Worm (Caenorhabditis elegans) whole organism, L2 larva: ENCODE measurements around the gene srg-45.

Source experiments
- F13H6.1 ChIP-seq: sonication (generic microtip); optimal IDR thresholded peaks from 2 replicates; lab custom pipeline; 2016; ENCODE audit warnings: missing genetic modification characterization, missing compliant biosample characterization
- Y55F3AM.14 ChIP-seq: fragments of 200-800 bp; sonication (Bioruptor generic); optimal IDR thresholded peaks from 2 replicates; lab custom pipeline; 2018; ENCODE audit warnings: mild to moderate bottlenecking, missing genetic modification characterization, missing compliant biosample characterization
- ZK546.5 ChIP-seq: sonication (generic microtip); optimal IDR thresholded peaks from 2 replicates; lab custom pipeline; 2017; ENCODE audit warnings: missing biosample characterization, missing genetic modification characterization
- alr-1 ChIP-seq: fragments of 150-350 bp; optimal IDR thresholded peaks from 2 replicates; lab custom pipeline; 2014; ENCODE audit warnings: missing biosample characterization, missing genetic modification characterization
- aly-2 ChIP-seq: fragments of 150-350 bp; optimal IDR thresholded peaks from 2 replicates; lab custom pipeline; 2014; ENCODE audit warnings: missing biosample characterization, missing genetic modification characterization
- ama-1 ChIP-seq: fragments of 150-350 bp; optimal IDR thresholded peaks from 2 replicates; lab custom pipeline; 2018; ENCODE audit warnings: inconsistent platforms
- blmp-1 ChIP-seq: sonication (generic microtip); optimal IDR thresholded peaks from 2 replicates; lab custom pipeline; 2017; ENCODE audit warnings: missing genetic modification characterization, mild to moderate bottlenecking, missing compliant biosample characterization, antibody characterized with exemption, moderate library complexity; ENCODE audit not compliant: insufficient read depth
- ceh-16 ChIP-seq: fragments of 150-350 bp; optimal IDR thresholded peaks from 2 replicates; lab custom pipeline; 2014; ENCODE audit warnings: missing biosample characterization, missing genetic modification characterization
- elt-1 ChIP-seq: fragments of 150-350 bp; optimal IDR thresholded peaks from 2 replicates; lab custom pipeline; 2014; ENCODE audit warnings: missing biosample characterization, missing genetic modification characterization
- elt-3 ChIP-seq: sonication (generic microtip); optimal IDR thresholded peaks from 2 replicates; lab custom pipeline; 2017; ENCODE audit warnings: missing biosample characterization, missing genetic modification characterization
- fos-1 ChIP-seq: fragments of 150-350 bp; optimal IDR thresholded peaks from 2 replicates; lab custom pipeline; 2014; ENCODE audit warnings: missing biosample characterization, missing genetic modification characterization
- lin-11 ChIP-seq: fragments of 150-350 bp; sonication (generic microtip); optimal IDR thresholded peaks from 2 replicates; lab custom pipeline; 2014; ENCODE audit warnings: missing biosample characterization, missing genetic modification characterization, inconsistent platforms, mixed read lengths
- lin-13 ChIP-seq: fragments of 150-350 bp; optimal IDR thresholded peaks from 2 replicates; lab custom pipeline; 2014; ENCODE audit warnings: missing biosample characterization, missing genetic modification reagents, missing genetic modification characterization
- lsy-2 ChIP-seq, 2 experiments: fragments of 150-350 bp in 1 of 2; sonication (generic microtip) in 1 of 2; optimal IDR thresholded peaks; 2 replicates each; lab custom pipeline; 2014 to 2017; ENCODE audit warnings: missing biosample characterization in 2 of 2, missing genetic modification characterization in 2 of 2
- mab-5 ChIP-seq: fragments of 150-350 bp; optimal IDR thresholded peaks from 2 replicates; lab custom pipeline; 2014; ENCODE audit warnings: missing biosample characterization, missing genetic modification characterization
- mbf-1 ChIP-seq: sonication (generic microtip); optimal IDR thresholded peaks from 2 replicates; lab custom pipeline; 2017; ENCODE audit warnings: missing biosample characterization, missing genetic modification characterization
- mdl-1 ChIP-seq, 2 experiments: fragments of 150-350 bp in 1 of 2; sonication (generic microtip) in 1 of 2; optimal IDR thresholded peaks; 2 replicates each; lab custom pipeline; 2017; ENCODE audit warnings: missing biosample characterization in 2 of 2, missing genetic modification characterization in 2 of 2
- nhr-10 ChIP-seq: sonication (generic microtip); optimal IDR thresholded peaks from 2 replicates; lab custom pipeline; 2017; ENCODE audit warnings: missing biosample characterization, missing genetic modification characterization
- nhr-12 ChIP-seq: fragments of 150-350 bp; optimal IDR thresholded peaks from 2 replicates; lab custom pipeline; 2014; ENCODE audit warnings: missing biosample characterization, missing genetic modification characterization
- nhr-129 ChIP-seq: fragments of 150-350 bp; optimal IDR thresholded peaks from 2 replicates; lab custom pipeline; 2014; ENCODE audit warnings: missing biosample characterization, missing genetic modification characterization
- nhr-21 ChIP-seq: fragments of 150-350 bp; optimal IDR thresholded peaks from 2 replicates; lab custom pipeline; 2014; ENCODE audit warnings: missing biosample characterization, missing genetic modification characterization
- nhr-23 ChIP-seq: fragments of 150-350 bp; optimal IDR thresholded peaks from 2 replicates; lab custom pipeline; 2014; ENCODE audit warnings: missing biosample characterization, missing genetic modification reagents, missing genetic modification characterization
- nhr-237 ChIP-seq: fragments of 150-350 bp; optimal IDR thresholded peaks from 2 replicates; lab custom pipeline; 2014; ENCODE audit warnings: missing biosample characterization, missing genetic modification characterization
- nhr-25 ChIP-seq: fragments of 150-350 bp; sonication (generic microtip); optimal IDR thresholded peaks from 3 replicates; lab custom pipeline; 2014; ENCODE audit warnings: missing biosample characterization, missing genetic modification characterization
- nhr-6 ChIP-seq: fragments of 150-350 bp; optimal IDR thresholded peaks from 2 replicates; lab custom pipeline; 2014; ENCODE audit warnings: missing biosample characterization, missing genetic modification characterization
- nhr-77 ChIP-seq: fragments of 150-350 bp; optimal IDR thresholded peaks from 2 replicates; lab custom pipeline; 2014; ENCODE audit warnings: missing biosample characterization, missing genetic modification characterization
- peb-1 ChIP-seq: fragments of 150-350 bp; optimal IDR thresholded peaks from 2 replicates; lab custom pipeline; 2014; ENCODE audit warnings: missing biosample characterization, missing genetic modification characterization
- sem-4 ChIP-seq: fragments of 150-350 bp; optimal IDR thresholded peaks from 2 replicates; lab custom pipeline; 2014; ENCODE audit warnings: missing biosample characterization, missing genetic modification reagents, missing genetic modification characterization
- sma-3 ChIP-seq: sonication (generic microtip); optimal IDR thresholded peaks from 2 replicates; lab custom pipeline; 2016; ENCODE audit warnings: missing genetic modification reagents, missing genetic modification characterization, missing compliant biosample characterization
- sma-9 ChIP-seq, 2 experiments: fragments of 150-350 bp in 1 of 2; sonication (generic microtip) in 1 of 2; optimal IDR thresholded peaks; 2 replicates each; lab custom pipeline; 2014 to 2016; ENCODE audit warnings: missing genetic modification characterization in 2 of 2, mild to moderate bottlenecking in 1 of 2, missing biosample characterization in 1 of 2, missing compliant biosample characterization in 1 of 2, missing genetic modification reagents in 1 of 2, moderate library complexity in 1 of 2
- unc-39 ChIP-seq: fragments of 150-350 bp; optimal IDR thresholded peaks from 2 replicates; lab custom pipeline; 2014; ENCODE audit warnings: missing biosample characterization, missing genetic modification characterization
- unc-55 ChIP-seq: fragments of 150-350 bp; sonication (generic microtip); optimal IDR thresholded peaks from 3 replicates; lab custom pipeline; 2014; ENCODE audit warnings: missing biosample characterization, missing genetic modification reagents, missing genetic modification characterization
- zag-1 ChIP-seq: fragments of 150-350 bp; optimal IDR thresholded peaks from 2 replicates; lab custom pipeline; 2014; ENCODE audit warnings: missing biosample characterization, missing genetic modification characterization
- ztf-1 ChIP-seq: fragments of 200-800 bp; sonication (Bioruptor generic); conservative IDR thresholded peaks from 2 replicates; pipeline ENCODE4 v1.3.6; 2022; ENCODE audit warnings: missing genetic modification characterization, missing compliant biosample characterization
- ztf-11 ChIP-seq: sonication (generic microtip); optimal IDR thresholded peaks from 2 replicates; lab custom pipeline; 2017; ENCODE audit warnings: missing biosample characterization, missing genetic modification characterization
- ztf-4 ChIP-seq: fragments of 150-350 bp; optimal IDR thresholded peaks from 2 replicates; lab custom pipeline; 2014; ENCODE audit warnings: missing biosample characterization, missing genetic modification characterization

srg-45 gene

DNA sequence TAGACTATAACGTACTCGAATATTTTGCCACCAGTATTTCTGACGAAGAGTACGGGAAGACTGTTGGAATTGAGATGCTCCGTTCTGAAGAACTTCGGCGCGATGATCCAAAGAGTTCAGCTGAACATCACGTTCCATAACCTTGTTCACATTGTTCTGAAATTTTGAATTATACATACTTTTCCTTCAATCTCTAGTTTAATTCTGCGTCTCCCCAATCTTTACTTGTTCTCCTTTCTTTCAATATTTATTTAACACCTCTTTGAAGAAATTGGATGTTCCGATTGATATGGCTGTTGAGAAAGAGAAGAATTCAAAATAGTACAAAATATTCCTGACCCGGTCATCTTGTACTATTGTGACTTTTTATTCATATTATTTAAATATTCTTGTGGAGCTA is 37.6 kb downstream of the srg-45 start, which contains the start of gene F23H12.3:
TSS of gene F23H12.3 (plus strand) at position 301 of the 400 bp plus-strand sequence.
- no peak for TF ChIP-seq nhr-10 (tag; lab: Kevin White, UChicago)
- no peak for TF ChIP-seq nhr-77
- no peak for TF ChIP-seq ama-1 (lab: Kevin White, UChicago)
- no peak for TF ChIP-seq mab-5 (tag; lab: Kevin White, UChicago)
- no peak for TF ChIP-seq sem-4 (tag; lab: Kevin White, UChicago)
- no peak for TF ChIP-seq ztf-11 (tag; lab: Kevin White, UChicago)
- TF ChIP-seq lsy-2 (tag; optimal IDR thresholded peaks at IDR 0.05; lab: Kevin White, UChicago) = no peak

DNA sequence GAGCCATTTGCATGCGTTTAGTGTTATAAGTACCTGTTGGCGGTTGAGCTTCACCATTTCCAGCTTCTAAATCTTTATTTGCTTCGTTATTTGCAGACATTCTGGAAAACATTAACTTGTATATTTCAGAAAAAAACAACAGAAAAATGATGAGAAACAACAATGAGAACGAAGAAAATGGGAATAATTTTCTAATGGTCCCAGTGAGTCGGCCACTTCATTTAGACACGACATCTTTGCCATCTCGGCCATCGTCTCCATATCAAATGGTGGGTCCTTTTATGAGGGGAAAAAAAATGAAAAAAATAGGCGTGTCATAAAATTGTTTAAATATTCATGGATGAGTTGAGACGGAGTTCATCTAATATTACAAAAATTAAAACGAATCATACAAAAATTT is 38.5 kb downstream of the srg-45 start, which contains the start of gene snb-2:
TSS of gene snb-2 (minus strand) at position 101 of the 400 bp plus-strand sequence.
- TF ChIP-seq sem-4 (tag; lab: Kevin White, UChicago) (no peak), nhr-21 (no peak), unc-39 (tag; lab: Kevin White, UChicago) (no peak), nhr-6 (no peak), elt-3 (tag; lab: Kevin White, UChicago) (no peak), ZK546.5 (no peak), sma-3 (GFP tag; lab: Kevin White, UChicago) (no peak)

DNA sequence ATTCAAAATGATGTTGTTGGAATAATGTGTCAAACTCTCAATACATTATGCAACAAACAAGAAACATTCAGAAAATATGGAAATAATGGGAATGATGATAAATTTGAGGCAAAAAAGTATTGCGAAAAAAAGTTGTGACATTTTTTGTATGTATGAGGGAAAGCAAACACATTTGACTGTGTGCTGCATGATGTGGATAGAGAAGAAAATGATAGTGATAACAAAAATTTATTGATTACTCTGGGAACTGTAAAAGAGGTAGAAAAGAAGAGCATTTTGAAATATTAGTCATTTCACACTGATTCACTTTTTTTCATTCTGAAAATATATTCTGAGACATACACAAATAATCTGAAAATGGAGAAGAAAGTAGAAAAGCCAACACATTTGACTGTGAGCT is 40.6 kb downstream of the srg-45 start:
- TF ChIP-seq nhr-129 (tag; lab: Kevin White, UChicago) = no peak
- TF ChIP-seq mdl-1 (tag; optimal IDR thresholded peaks at IDR 0.05; lab: Kevin White, UChicago) = no peak
- no peak for TF ChIP-seq ceh-16 (tag; lab: Kevin White, UChicago)
- TF ChIP-seq fos-1 (tag; lab: Kevin White, UChicago) = peak; percentile 60
- TF ChIP-seq zag-1 (tag; lab: Kevin White, UChicago) = no peak

DNA sequence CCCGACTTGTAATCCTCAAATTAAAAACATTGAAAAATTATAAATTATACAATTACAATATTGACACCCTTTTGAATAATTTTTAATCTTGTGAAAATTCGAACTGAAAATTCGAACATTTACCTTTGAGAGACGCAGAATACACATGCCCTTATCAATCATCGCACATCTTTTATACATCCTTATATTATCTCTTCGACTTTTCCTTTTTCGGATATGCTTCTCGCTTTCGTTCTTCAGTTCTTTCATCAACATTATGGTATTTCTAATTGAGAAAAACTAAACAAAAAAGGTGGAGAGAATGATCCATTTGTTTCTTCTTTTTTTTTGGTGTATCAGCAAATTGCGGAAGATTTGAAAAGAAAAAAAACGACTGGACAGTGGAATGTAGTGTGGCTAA is 42.1 kb downstream of the srg-45 start:
- no peak for TF ChIP-seq fos-1 (tag; lab: Kevin White, UChicago)
- no peak for TF ChIP-seq nhr-12
- TF ChIP-seq nhr-6 = no peak
- TF ChIP-seq nhr-23 (tag; lab: Kevin White, UChicago) = no peak
- no peak for TF ChIP-seq mab-5 (tag; lab: Kevin White, UChicago)
- no peak for TF ChIP-seq Y55F3AM.14 (GFP tag; lab: Kevin White, UChicago)
- TF ChIP-seq zag-1 (tag; lab: Kevin White, UChicago) = no peak
- no peak for TF ChIP-seq lsy-2 (tag; optimal IDR thresholded peaks at IDR 0.05; lab: Kevin White, UChicago)
- no peak for TF ChIP-seq peb-1 (tag; lab: Kevin White, UChicago)
- TF ChIP-seq ama-1 (lab: Kevin White, UChicago) = no peak
- TF ChIP-seq nhr-237 (tag; lab: Kevin White, UChicago) = no peak
- no peak for TF ChIP-seq lin-11 (tag; lab: Kevin White, UChicago)
- no peak for TF ChIP-seq unc-55 (GFP tag; lab: Kevin White, UChicago)
- TF ChIP-seq F13H6.1 = no peak
- TF ChIP-seq mbf-1 (tag; lab: Kevin White, UChicago) = no peak

DNA sequence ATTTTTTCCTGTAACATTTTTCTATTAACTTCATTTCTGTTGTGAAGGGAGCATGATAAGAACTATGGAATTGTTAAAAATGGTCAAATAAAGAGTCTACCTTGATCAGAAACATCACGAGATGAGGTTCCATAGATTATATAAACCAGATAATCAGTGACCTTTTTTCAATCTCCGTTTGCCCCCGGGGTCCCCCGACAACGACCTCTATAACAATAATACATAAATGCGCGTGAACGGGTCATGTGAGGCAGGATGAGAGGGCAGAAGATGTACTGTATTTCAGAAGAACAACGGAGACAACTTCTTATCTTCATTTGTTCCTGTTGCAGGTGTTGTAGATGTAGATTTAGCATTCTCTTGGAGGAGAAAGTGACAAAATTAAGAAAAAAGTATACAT is 44.6 kb downstream of the srg-45 start:
- TF ChIP-seq nhr-25 (tag; lab: Kevin White, UChicago) (peak; percentile 42), sma-9 (GFP tag; optimal IDR thresholded peaks at IDR 0.05; lab: Kevin White, UChicago) (peak; percentile 36), sma-9 (tag; optimal IDR thresholded peaks at IDR 0.05; lab: Kevin White, UChicago) (no peak), blmp-1 (tag; lab: Kevin White, UChicago) (peak; percentile 41), sma-3 (GFP tag; lab: Kevin White, UChicago) (no peak)

DNA sequence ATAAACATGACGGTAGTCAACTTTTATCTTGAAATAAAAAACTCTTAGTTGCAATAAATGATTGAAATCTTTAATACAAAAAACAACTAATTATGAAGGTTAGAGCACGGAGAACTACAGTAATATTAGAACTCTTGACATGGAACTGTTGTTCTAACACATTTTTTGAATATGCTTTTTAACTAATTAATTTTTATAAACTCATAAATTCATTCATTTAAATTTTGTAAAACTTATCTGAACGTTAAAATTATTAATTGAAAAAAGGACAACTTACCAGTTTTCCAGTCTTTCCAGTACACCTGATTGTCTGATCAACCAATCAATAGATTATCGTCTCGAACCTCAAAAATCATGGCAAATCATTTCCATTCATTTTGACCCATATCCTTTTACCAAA is 45.2 kb downstream of the srg-45 start, which contains the start of gene sqt-3:
TSS of gene sqt-3 (plus strand) at position 301 of the 400 bp plus-strand sequence.
- TF ChIP-seq sma-9 (GFP tag; optimal IDR thresholded peaks at IDR 0.05; lab: Kevin White, UChicago) (no peak), sma-9 (tag; optimal IDR thresholded peaks at IDR 0.05; lab: Kevin White, UChicago) (no peak), ztf-4 (tag; lab: Kevin White, UChicago) (no peak), blmp-1 (tag; lab: Kevin White, UChicago) (no peak), nhr-25 (tag; lab: Kevin White, UChicago) (no peak), aly-2 (tag; lab: Kevin White, UChicago) (no peak), ceh-16 (tag; lab: Kevin White, UChicago) (no peak), alr-1 (tag; lab: Kevin White, UChicago) (no peak), lin-13 (GFP tag; lab: Kevin White, UChicago) (no peak), mbf-1 (tag; lab: Kevin White, UChicago) (no peak), F13H6.1 (no peak), sem-4 (tag; lab: Kevin White, UChicago) (no peak), ztf-1 (GFP tag; lab: Robert Waterston, UW) (no peak), elt-1 (no peak)
- TF ChIP-seq, all 48 proteins: peak for 0
